Fruit fly (Drosophila melanogaster): ENCODE data around the gene CG1695.

Gene CG1695

DNA sequence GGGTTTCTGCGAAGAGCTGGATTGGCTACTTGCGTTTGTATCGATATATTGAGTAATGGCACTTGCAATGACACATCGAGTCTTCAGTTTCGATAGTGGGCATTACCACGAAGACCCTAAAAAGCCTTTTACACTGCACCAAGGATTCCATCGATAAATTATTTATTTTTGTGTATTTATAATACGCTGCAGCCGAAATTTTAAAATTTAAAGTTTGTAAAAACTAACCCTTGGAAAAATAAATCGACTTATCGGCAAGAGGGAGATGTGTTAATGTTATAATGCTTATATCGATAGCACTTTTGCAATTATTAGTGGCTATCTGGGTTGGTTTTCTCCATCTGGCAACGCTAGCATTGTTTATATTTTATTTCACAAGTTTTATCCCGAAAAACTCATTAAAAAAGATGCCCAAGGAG is 10.0 kb upstream of the CG1695 start, which contains the start of the genes Pp4-19C and cactin (continued):
- TF ChIP-seq gfzf (GFP tag; optimal IDR thresholded peaks at IDR 0.05) (peak; percentile 17), chif (GFP tag; optimal IDR thresholded peaks at IDR 0.05) (peak in 1 of 2 experiments; percentile 21), CG17802 (tag; optimal IDR thresholded peaks at IDR 0.05) (peak; percentile 22), cg (GFP tag; optimal IDR thresholded peaks at IDR 0.05) (peak; percentile 49), Hr3 (GFP tag; optimal IDR thresholded peaks at IDR 0.05) (no peak), mam (GFP tag; optimal IDR thresholded peaks at IDR 0.05) (peak; percentile 62), CG34422 (GFP tag; IDR thresholded peaks at IDR 0.05) (no peak), org-1 (GFP tag; optimal IDR thresholded peaks at IDR 0.05) (no peak), CG2202 (tag; optimal IDR thresholded peaks at IDR 0.05) (no peak), odd (GFP tag; optimal IDR thresholded peaks at IDR 0.05) (no peak), Bdp1 (GFP tag; optimal IDR thresholded peaks at IDR 0.05) (no peak), CG9932 (GFP tag; IDR thresholded peaks at IDR 0.05) (peak; percentile 56; the same call in 1 of the 2 replicates), CG1024 (GFP tag; IDR thresholded peaks at IDR 0.05) (no peak), CG16813 (GFP tag; IDR thresholded peaks at IDR 0.05; ENCODE audit: partially characterized antibody) (peak; percentile 91), Fer2 (tag; optimal IDR thresholded peaks at IDR 0.05) (no peak), otp (GFP tag; IDR thresholded peaks at IDR 0.05) (no peak), pho (GFP tag; optimal IDR thresholded peaks at IDR 0.05) (peak; percentile 19), trem (tag; optimal IDR thresholded peaks at IDR 0.05) (peak; percentile 75), CG11085 (GFP tag; IDR thresholded peaks at IDR 0.05) (no peak), CG13624 (GFP tag; optimal IDR thresholded peaks at IDR 0.05) (peak; percentile 24), CG12155 (GFP tag; optimal IDR thresholded peaks at IDR 0.05) (peak; percentile 15), CG1792 (GFP tag; optimal IDR thresholded peaks at IDR 0.05) (peak; percentile 28), NC2α (GFP tag; optimal IDR thresholded peaks at IDR 0.05) (no peak), hbn (GFP tag; IDR thresholded peaks at IDR 0.05; ENCODE audit: partially characterized antibody) (peak; percentile 61), Camta (GFP tag; optimal IDR thresholded peaks at IDR 0.05) (peak; percentile 36), CG3847 (GFP tag; IDR thresholded peaks at IDR 0.05) (peak; percentile 15; the same call in 1 of the 2 replicates), Rfx (GFP tag; IDR thresholded peaks at IDR 0.05) (peak; percentile 30; the same call in 1 of the 2 replicates), Six4 (GFP tag; optimal IDR thresholded peaks at IDR 0.05) (no peak), CG2116 (GFP tag; optimal IDR thresholded peaks at IDR 0.05) (peak; percentile 81), inv (GFP tag; IDR thresholded peaks at IDR 0.05; ENCODE audit: partially characterized antibody) (peak; percentile 84), CG14710 (tag; optimal IDR thresholded peaks at IDR 0.05) (peak; percentile 60), CG11696 (GFP tag; IDR thresholded peaks at IDR 0.05) (no peak), Mad (GFP tag; optimal IDR thresholded peaks at IDR 0.05) (peak; percentile 44), chinmo (GFP tag; IDR thresholded peaks at IDR 0.05; ENCODE audit: partially characterized antibody) (peak; percentile 49; the same call in 1 of the 4 replicates), lola (GFP tag; optimal IDR thresholded peaks at IDR 0.05) (peak in 1 of 3 experiments; percentile 29), CG8388 (GFP tag; optimal IDR thresholded peaks at IDR 0.05) (no peak), CG4360 (GFP tag; IDR thresholded peaks at IDR 0.05) (no peak), CG17829 (tag; optimal IDR thresholded peaks at IDR 0.05) (peak; percentile 44), vnd (GFP tag; IDR thresholded peaks at IDR 0.05; ENCODE audit: partially characterized antibody) (peak; percentile 90), Bgb (GFP tag; IDR thresholded peaks at IDR 0.05; ENCODE audit: partially characterized antibody) (peak; percentile 76), Opbp (GFP tag; IDR thresholded peaks at IDR 0.05; ENCODE audit: partially characterized antibody) (peak; percentile 61; the same call in 1 of the 3 replicates), jumu (GFP tag; optimal IDR thresholded peaks at IDR 0.05) (peak; percentile 7), CG34376 (GFP tag; optimal IDR thresholded peaks at IDR 0.05) (no peak), Nf-YA (GFP tag; IDR thresholded peaks at IDR 0.05) (no peak), CG42726 (GFP tag; IDR thresholded peaks at IDR 0.05; ENCODE audit: partially characterized antibody) (peak; percentile 61; the same call in 1 of the 2 replicates), slp2 (GFP tag; optimal IDR thresholded peaks at IDR 0.05) (no peak), CG4424 (GFP tag; optimal IDR thresholded peaks at IDR 0.05) (peak; percentile 14), knrl (GFP tag; IDR thresholded peaks at IDR 0.05; ENCODE audit: partially characterized antibody) (peak; percentile 93), ATbp (GFP tag; optimal IDR thresholded peaks at IDR 0.05) (no peak), CG10959 (GFP tag; IDR thresholded peaks at IDR 0.05) (no peak)

Measured in whole organism, embryonic.